Worm (Caenorhabditis elegans): ENCODE data around the gene cyp-13A1.

The cyp-13A1 gene

DNA sequence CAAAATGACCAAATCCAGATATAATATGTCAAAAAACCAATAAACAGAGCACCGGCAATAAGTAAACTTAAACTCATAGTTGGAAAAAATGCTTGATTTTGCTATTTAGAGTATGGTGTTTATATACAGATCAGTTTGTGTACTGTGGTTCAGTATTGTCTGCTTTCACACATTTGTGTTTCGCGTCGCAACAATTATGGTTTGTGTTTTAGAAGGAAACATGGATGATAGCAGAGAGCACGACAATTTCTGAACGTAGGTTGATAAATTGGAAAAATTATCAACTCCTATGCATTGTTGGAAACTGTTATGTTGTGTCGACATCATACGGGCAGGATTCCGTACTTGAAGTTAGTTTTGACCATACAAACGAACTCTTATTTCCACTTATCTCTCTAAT, 15.9 kb upstream of the cyp-13A1 start, which contains the start of gene cyp-13A4:
TSS of gene cyp-13A4 (minus strand) at position 77 of the 400 bp plus-strand sequence.
- TF ChIP-seq nhr-28 (tag; optimal IDR thresholded peaks at IDR 0.05) (peak; percentile 58), pqm-1 (tag; optimal IDR thresholded peaks at IDR 0.05) (peak; percentile 33), aha-1 (tag) (no peak), lim-7 (GFP tag; IDR thresholded peaks at IDR 0.05) (no peak), hif-1 (tag; optimal IDR thresholded peaks at IDR 0.05) (no peak), nhr-48 (tag; optimal IDR thresholded peaks at IDR 0.05) (no peak), ceh-20 (GFP tag; IDR thresholded peaks at IDR 0.05) (no peak), unc-62 (GFP tag; optimal IDR thresholded peaks at IDR 0.05 in 1 of 2) (peak in 1 of 2 experiments; percentile 29), unc-62 (tag; optimal IDR thresholded peaks at IDR 0.05) (no peak), daf-16 (GFP tag; optimal IDR thresholded peaks at IDR 0.05) (no peak), daf-16 (tag; optimal IDR thresholded peaks at IDR 0.05) (peak; percentile 25), nhr-6 (tag; optimal IDR thresholded peaks at IDR 0.05) (no peak), dmd-6 (GFP tag; IDR thresholded peaks at IDR 0.05) (peak; percentile 78), egl-27 (tag; optimal IDR thresholded peaks at IDR 0.05) (no peak), hlh-11 (tag; optimal IDR thresholded peaks at IDR 0.05) (peak; percentile 3), nhr-102 (tag; optimal IDR thresholded peaks at IDR 0.05) (peak; percentile 13), rbr-2 (tag; optimal IDR thresholded peaks at IDR 0.05) (no peak)

DNA sequence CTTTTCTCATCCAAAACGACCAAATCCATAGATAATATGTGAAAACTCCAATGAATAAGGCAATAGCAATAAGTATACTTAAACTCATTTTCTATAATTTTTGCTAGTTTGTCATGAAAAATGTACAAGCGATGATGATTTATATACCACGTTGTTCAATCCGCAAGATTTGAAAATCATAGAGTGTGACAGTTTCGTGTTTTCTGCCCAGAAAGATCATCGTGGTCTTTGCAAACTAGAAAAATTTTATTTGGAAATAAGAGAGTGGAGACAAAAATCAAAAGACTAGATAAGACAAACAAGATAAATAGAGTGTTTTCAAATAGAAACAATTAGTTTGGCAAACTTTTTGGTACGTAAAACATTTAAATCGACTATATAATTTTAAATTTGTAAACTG, 11.4 kb upstream of the cyp-13A1 start, which contains the start of gene cyp-13A3:
TSS of gene cyp-13A3 (minus strand) at position 101 of the 400 bp plus-strand sequence.
- TF ChIP-seq jun-1 (tag; optimal IDR thresholded peaks at IDR 0.05) (no peak), hlh-30 (tag; optimal IDR thresholded peaks at IDR 0.05; ENCODE audit: insufficient read depth) (no peak), sdz-12 (GFP tag; optimal IDR thresholded peaks at IDR 0.05) (no peak), ceh-82 (tag; optimal IDR thresholded peaks at IDR 0.05) (no peak), nhr-28 (tag; optimal IDR thresholded peaks at IDR 0.05) (no peak), attf-4 (tag; optimal IDR thresholded peaks at IDR 0.05) (no peak), tra-1 (GFP tag; IDR thresholded peaks at IDR 0.05) (no peak), nhr-10 (tag; optimal IDR thresholded peaks at IDR 0.05) (no peak), nhr-102 (tag; optimal IDR thresholded peaks at IDR 0.05) (no peak), daf-12 (tag; optimal IDR thresholded peaks at IDR 0.05) (no peak), R02D3.7 (tag; optimal IDR thresholded peaks at IDR 0.05) (no peak)

- TF ChIP-seq zfp-3 (GFP tag; conservative IDR thresholded peaks at IDR 0.05) (no peak), daf-16 (GFP tag; optimal IDR thresholded peaks at IDR 0.05) (no peak), daf-16 (tag; optimal IDR thresholded peaks at IDR 0.05) (peak; percentile 82), lin-1 (GFP tag; IDR thresholded peaks at IDR 0.05) (peak; percentile 71; the same call in 1 of the 2 replicates), dmd-6 (GFP tag; IDR thresholded peaks at IDR 0.05) (peak; percentile 96), lin-39 (tag; optimal IDR thresholded peaks at IDR 0.05) (no peak), mep-1 (tag; optimal IDR thresholded peaks at IDR 0.05) (peak; percentile 2), hlh-11 (tag; optimal IDR thresholded peaks at IDR 0.05) (peak; percentile 91), unc-62 (GFP tag; optimal IDR thresholded peaks at IDR 0.05 in 1 of 2) (peak in 1 of 2 experiments; percentile 98), unc-62 (tag; optimal IDR thresholded peaks at IDR 0.05) (no peak), tra-1 (GFP tag; IDR thresholded peaks at IDR 0.05) (0 out of 2 replicates have a peak, but pooled peaks have one; percentile 53), nhr-102 (tag; optimal IDR thresholded peaks at IDR 0.05) (peak; percentile 93), dve-1 (tag; optimal IDR thresholded peaks at IDR 0.05; ENCODE audit: insufficient read depth) (peak; percentile 84), nhr-28 (tag; optimal IDR thresholded peaks at IDR 0.05) (peak; percentile 87), aha-1 (tag) (no peak), nhr-10 (tag; optimal IDR thresholded peaks at IDR 0.05) (peak; percentile 57), mdl-1 (tag; optimal IDR thresholded peaks at IDR 0.05) (peak in 1 of 2 experiments; percentile 70), nhr-48 (tag; optimal IDR thresholded peaks at IDR 0.05) (peak; percentile 72), sdz-12 (GFP tag; optimal IDR thresholded peaks at IDR 0.05) (no peak), hlh-30 (tag; optimal IDR thresholded peaks at IDR 0.05; ENCODE audit: insufficient read depth) (peak; percentile 62), pqm-1 (tag; optimal IDR thresholded peaks at IDR 0.05) (peak; percentile 94), nhr-77 (tag; optimal IDR thresholded peaks at IDR 0.05) (peak; percentile 88), mxl-3 (GFP tag; optimal IDR thresholded peaks at IDR 0.05) (peak; percentile 69)
These were observed 9.4 kb upstream of the cyp-13A1 start for ce11 chrII:9791185-9791584.
